Fruit fly (Drosophila melanogaster): ENCODE data around the gene CG6693.

The CG6693 gene

dm6 chr3R:11253768-11254167 lies 32.3 kb upstream of the CG6693 start:
- TF ChIP-seq Clk (GFP tag; optimal IDR thresholded peaks at IDR 0.05) (no peak), Hr96 (GFP tag; optimal IDR thresholded peaks at IDR 0.05) (no peak), toe (GFP tag; optimal IDR thresholded peaks at IDR 0.05) (no peak)

dm6 chr3R:11246865-11247264 lies 25.4 kb upstream of the CG6693 start:
- TF ChIP-seq CG7045 (GFP tag; optimal IDR thresholded peaks at IDR 0.05) (no peak), tj (GFP tag; optimal IDR thresholded peaks at IDR 0.05) (no peak), cic (GFP tag; optimal IDR thresholded peaks at IDR 0.05) (no peak), pad (GFP tag; optimal IDR thresholded peaks at IDR 0.05) (no peak), CG5204 (GFP tag; optimal IDR thresholded peaks at IDR 0.05) (no peak), CG14711 (tag; optimal IDR thresholded peaks at IDR 0.05) (no peak), Crg-1 (GFP tag; optimal IDR thresholded peaks at IDR 0.05) (no peak)

- TF ChIP-seq Clk (GFP tag; optimal IDR thresholded peaks at IDR 0.05) = no peak
- no peak for TF ChIP-seq Crg-1 (GFP tag; optimal IDR thresholded peaks at IDR 0.05)
- no peak for TF ChIP-seq tj (GFP tag; optimal IDR thresholded peaks at IDR 0.05)
- no peak for TF ChIP-seq pad (GFP tag; optimal IDR thresholded peaks at IDR 0.05)
- TF ChIP-seq ovo (GFP tag; optimal IDR thresholded peaks at IDR 0.05) = no peak
- no peak for TF ChIP-seq CG14711 (tag; optimal IDR thresholded peaks at IDR 0.05)
- no peak for TF ChIP-seq Mnt (GFP tag; optimal IDR thresholded peaks at IDR 0.05)
- TF ChIP-seq toe (GFP tag; optimal IDR thresholded peaks at IDR 0.05) = no peak
- TF ChIP-seq CG11617 (GFP tag; optimal IDR thresholded peaks at IDR 0.05) = no peak
- TF ChIP-seq kay (GFP tag; ENCODE audit: borderline replicate concordance) = no peak
- no peak for TF ChIP-seq CG12768 (GFP tag; optimal IDR thresholded peaks at IDR 0.05)
These were observed 24.4 kb upstream of the CG6693 start for dm6 chr3R:11245803-11246202.

dm6 chr3R:11243951-11244660 lies 22.7 kb upstream of the CG6693 start, which contains the start of the genes CG17734 and CG5214:
Gene CG17734, minus strand, starts transcription at chr3R:11243999.
Gene CG5214, plus strand, starts transcription at chr3R:11244302.
- peak; percentile 49 for TF ChIP-seq Mnt (GFP tag; optimal IDR thresholded peaks at IDR 0.05)
- peak; percentile 52 for TF ChIP-seq toe (GFP tag; optimal IDR thresholded peaks at IDR 0.05)
- TF ChIP-seq CG1620 (GFP tag; optimal IDR thresholded peaks at IDR 0.05) = peak; percentile 19
- no peak for TF ChIP-seq Clk (GFP tag; optimal IDR thresholded peaks at IDR 0.05)
- TF ChIP-seq CG33017 (tag; optimal IDR thresholded peaks at IDR 0.05) = no peak
- TF ChIP-seq bab1 (GFP tag; optimal IDR thresholded peaks at IDR 0.05) = peak; percentile 51
- TF ChIP-seq ovo (GFP tag; optimal IDR thresholded peaks at IDR 0.05) = no peak
- TF ChIP-seq cic (GFP tag; optimal IDR thresholded peaks at IDR 0.05) = peak; percentile 32
- TF ChIP-seq CG11617 (GFP tag; optimal IDR thresholded peaks at IDR 0.05) = peak; percentile 30
- no peak for TF ChIP-seq CG12768 (GFP tag; optimal IDR thresholded peaks at IDR 0.05)
- peak; percentile 9 for TF ChIP-seq CG7101 (tag; optimal IDR thresholded peaks at IDR 0.05)
- no peak for TF ChIP-seq Crg-1 (GFP tag; optimal IDR thresholded peaks at IDR 0.05)
- TF ChIP-seq Hr96 (GFP tag; optimal IDR thresholded peaks at IDR 0.05) = peak; percentile 44
- TF ChIP-seq CG14711 (tag; optimal IDR thresholded peaks at IDR 0.05) = no peak
- TF ChIP-seq tj (GFP tag; optimal IDR thresholded peaks at IDR 0.05) = peak; percentile 100

- no peak for TF ChIP-seq CG11617 (GFP tag; optimal IDR thresholded peaks at IDR 0.05)
- TF ChIP-seq kay (GFP tag; ENCODE audit: borderline replicate concordance) = no peak
- TF ChIP-seq pad (GFP tag; optimal IDR thresholded peaks at IDR 0.05) = peak; percentile 67
- TF ChIP-seq bab1 (GFP tag; optimal IDR thresholded peaks at IDR 0.05) = peak; percentile 24
- TF ChIP-seq CG14711 (tag; optimal IDR thresholded peaks at IDR 0.05) = peak; percentile 37
- no peak for TF ChIP-seq CG33017 (tag; optimal IDR thresholded peaks at IDR 0.05)
- peak; percentile 5 for TF ChIP-seq Mnt (GFP tag; optimal IDR thresholded peaks at IDR 0.05)
- no peak for TF ChIP-seq tj (GFP tag; optimal IDR thresholded peaks at IDR 0.05)
- no peak for TF ChIP-seq Crg-1 (GFP tag; optimal IDR thresholded peaks at IDR 0.05)
- peak; percentile 26 for TF ChIP-seq ovo (GFP tag; optimal IDR thresholded peaks at IDR 0.05)
- TF ChIP-seq Clk (GFP tag; optimal IDR thresholded peaks at IDR 0.05) = no peak
- peak; percentile 20 for TF ChIP-seq cic (GFP tag; optimal IDR thresholded peaks at IDR 0.05)
- TF ChIP-seq CG7101 (tag; optimal IDR thresholded peaks at IDR 0.05) = peak; percentile 36
These were observed 21.8 kb upstream of the CG6693 start for dm6 chr3R:11243057-11243740.

- TF ChIP-seq CG7101 (tag; optimal IDR thresholded peaks at IDR 0.05) = no peak
- no peak for TF ChIP-seq CG7045 (GFP tag; optimal IDR thresholded peaks at IDR 0.05)
- no peak for TF ChIP-seq cic (GFP tag; optimal IDR thresholded peaks at IDR 0.05)
- TF ChIP-seq tj (GFP tag; optimal IDR thresholded peaks at IDR 0.05) = no peak
- no peak for TF ChIP-seq kay (GFP tag; ENCODE audit: borderline replicate concordance)
- TF ChIP-seq Crg-1 (GFP tag; optimal IDR thresholded peaks at IDR 0.05) = no peak
- no peak for TF ChIP-seq CG12768 (GFP tag; optimal IDR thresholded peaks at IDR 0.05)
- no peak for TF ChIP-seq CG1620 (GFP tag; optimal IDR thresholded peaks at IDR 0.05)
- TF ChIP-seq CG14711 (tag; optimal IDR thresholded peaks at IDR 0.05) = no peak
These were observed 19.5 kb upstream of the CG6693 start, which contains the start of the genes scpr-B and scpr-A for dm6 chr3R:11240891-11241290. Gene scpr-B, minus strand, starts transcription at chr3R:11240991. Gene scpr-A, plus strand, starts transcription at chr3R:11241183.

dm6 chr3R:11237598-11237997 lies 16.2 kb upstream of the CG6693 start, which contains the start of gene CG31388:
Gene CG31388, plus strand, starts transcription at chr3R:11237815.
- TF ChIP-seq Clk (GFP tag; optimal IDR thresholded peaks at IDR 0.05) (no peak), tj (GFP tag; optimal IDR thresholded peaks at IDR 0.05) (no peak), cic (GFP tag; optimal IDR thresholded peaks at IDR 0.05) (no peak), Mnt (GFP tag; optimal IDR thresholded peaks at IDR 0.05) (peak; percentile 34), bab1 (GFP tag; optimal IDR thresholded peaks at IDR 0.05) (peak; percentile 10), CG12768 (GFP tag; optimal IDR thresholded peaks at IDR 0.05) (no peak)

Measured in whole organism, adult.